Fruit fly (Drosophila melanogaster) whole organism, embryonic: ENCODE results near the gene CG17633.

Experiments
- Atf-2 ChIP-seq: fragments of 200-800 bp; sonication (Bioruptor generic); optimal IDR thresholded peaks from 2 replicates; lab custom pipeline; 2016; ENCODE audit warnings: missing biosample characterization, missing genetic modification characterization
- CG10654 ChIP-seq: fragments of 200-800 bp; sonication (Bioruptor generic); optimal IDR thresholded peaks from 2 replicates; lab custom pipeline; 2016; ENCODE audit warnings: missing biosample characterization, missing genetic modification characterization
- CG11504 ChIP-seq: fragments of 200-800 bp; sonication (Bioruptor generic); optimal IDR thresholded peaks from 3 replicates; lab custom pipeline; 2019; ENCODE audit warnings: missing biosample characterization, mild to moderate bottlenecking, missing genetic modification characterization, moderate library complexity
- CG12155 ChIP-seq: fragments of 200-800 bp; sonication (Bioruptor generic); optimal IDR thresholded peaks from 3 replicates; lab custom pipeline; 2016; ENCODE audit warnings: missing biosample characterization, missing genetic modification characterization
- CG1603 ChIP-seq: fragments of 200-800 bp; sonication (Bioruptor generic); optimal IDR thresholded peaks from 2 replicates; lab custom pipeline; 2019; ENCODE audit warnings: missing biosample characterization, mild to moderate bottlenecking, missing genetic modification characterization, moderate library complexity
- CG16779 ChIP-seq: fragments of 200-800 bp; sonication (Bioruptor generic); IDR thresholded peaks from 2 replicates; pipeline ENCODE4 v1.3.6; 2022; ENCODE audit warnings: missing biosample characterization, missing genetic modification characterization
- CG4404 ChIP-seq: fragments of 200-800 bp; sonication (Bioruptor generic); IDR thresholded peaks from 2 replicates; pipeline ENCODE4 v1.3.6; 2022; ENCODE audit warnings: missing biosample characterization, missing genetic modification characterization
- CG4424 ChIP-seq: fragments of 200-800 bp; sonication (Bioruptor generic); optimal IDR thresholded peaks from 3 replicates; lab custom pipeline; 2016; ENCODE audit warnings: missing biosample characterization, missing genetic modification characterization
- CG7987 ChIP-seq: fragments of 200-800 bp; sonication (Bioruptor generic); optimal IDR thresholded peaks from 2 replicates; lab custom pipeline; 2018; ENCODE audit warnings: missing biosample characterization, mild to moderate bottlenecking, missing genetic modification characterization, moderate library complexity
- CG8089 ChIP-seq: fragments of 200-800 bp; sonication (Bioruptor generic); optimal IDR thresholded peaks from 3 replicates; lab custom pipeline; 2016; ENCODE audit warnings: missing biosample characterization, missing genetic modification characterization
- CG8290 ChIP-seq, 3 experiments: fragments of 200-800 bp; sonication (Bioruptor generic); optimal IDR thresholded peaks; 2 replicates each; lab custom pipeline; 2016 to 2019; ENCODE audit warnings: missing biosample characterization in 3 of 3, missing genetic modification characterization in 3 of 3, mild to moderate bottlenecking in 2 of 3, moderate library complexity in 1 of 3
- CG8478 ChIP-seq: fragments of >200 bp; optimal IDR thresholded peaks from 2 replicates; lab custom pipeline; 2018
- CG9437 ChIP-seq: fragments of 200-800 bp; sonication (Bioruptor generic); optimal IDR thresholded peaks from 2 replicates; lab custom pipeline; 2018; ENCODE audit warnings: missing biosample characterization, mild to moderate bottlenecking, missing genetic modification characterization
- Dfd ChIP-seq, 2 experiments: fragments of >200 bp; optimal IDR thresholded peaks; 2 replicates each; lab custom pipeline; 2017; ENCODE audit warnings: missing biosample characterization in 2 of 2, missing genetic modification characterization in 2 of 2
- Doc3 ChIP-seq: fragments of 200-800 bp; sonication (Bioruptor generic); IDR thresholded peaks from 3 replicates; pipeline ENCODE4 v1.3.6; 2022; ENCODE audit warnings: missing biosample characterization, missing genetic modification characterization; ENCODE audit not compliant: partially characterized antibody
- Dp ChIP-seq: fragments of 200-800 bp; sonication (Bioruptor generic); optimal IDR thresholded peaks from 2 replicates; lab custom pipeline; 2018; ENCODE audit warnings: missing biosample characterization, mild to moderate bottlenecking, missing genetic modification characterization, moderate library complexity
- Ets65A ChIP-seq: fragments of 200-800 bp; sonication (Bioruptor generic); peaks from one replicate; lab custom pipeline; 2016; ENCODE audit warnings: missing biosample characterization, missing genetic modification characterization
- Max ChIP-seq: fragments of 200-800 bp; sonication (Bioruptor generic); optimal IDR thresholded peaks from 2 replicates; lab custom pipeline; 2016; ENCODE audit warnings: missing biosample characterization, mild to moderate bottlenecking, missing genetic modification characterization
- Poxn ChIP-seq: fragments of 200-800 bp; sonication (Bioruptor generic); IDR thresholded peaks from 2 replicates; pipeline ENCODE4 v1.3.6; 2022; ENCODE audit warnings: missing biosample characterization, missing genetic modification characterization
- Tbp ChIP-seq: fragments of >200 bp; optimal IDR thresholded peaks from 2 replicates; lab custom pipeline; 2018; ENCODE audit warnings: missing biosample characterization, missing genetic modification characterization
- bsh ChIP-seq, 2 experiments: fragments of 200-800 bp; sonication (Bioruptor generic); optimal IDR thresholded peaks; 2 replicates each; lab custom pipeline; 2017 to 2018; ENCODE audit warnings: mild to moderate bottlenecking in 2 of 2, missing biosample characterization in 2 of 2, missing genetic modification characterization in 2 of 2, moderate library complexity in 1 of 2
- cato ChIP-seq: fragments of 200-800 bp; sonication (Bioruptor generic); optimal IDR thresholded peaks from 2 replicates; lab custom pipeline; 2016; ENCODE audit warnings: missing biosample characterization, missing genetic modification characterization, borderline replicate concordance
- chm ChIP-seq: fragments of 200-800 bp; sonication (Bioruptor generic); IDR thresholded peaks from 2 replicates; pipeline ENCODE4 v1.3.6; 2022; ENCODE audit warnings: missing biosample characterization, missing genetic modification characterization
- da ChIP-seq: fragments of 200-800 bp; sonication (Bioruptor generic); optimal IDR thresholded peaks from 2 replicates; lab custom pipeline; 2016; ENCODE audit warnings: missing biosample characterization, missing genetic modification characterization
- dimm ChIP-seq: fragments of 200-800 bp; sonication (Bioruptor generic); IDR thresholded peaks from 2 replicates; pipeline ENCODE4 v1.3.6; 2022; ENCODE audit warnings: missing biosample characterization, missing genetic modification characterization
- dmrt99B ChIP-seq: fragments of 200-800 bp; sonication (Bioruptor generic); optimal IDR thresholded peaks from 2 replicates; lab custom pipeline; 2018; ENCODE audit warnings: missing biosample characterization, mild to moderate bottlenecking, missing genetic modification characterization, moderate library complexity
- en ChIP-seq: fragments of 200-800 bp; sonication (Bioruptor generic); optimal IDR thresholded peaks from 2 replicates; lab custom pipeline; 2016; ENCODE audit warnings: missing biosample characterization, missing genetic modification characterization
- fd3F ChIP-seq: fragments of 200-800 bp; sonication (Bioruptor generic); optimal IDR thresholded peaks from 2 replicates; lab custom pipeline; 2018; ENCODE audit warnings: missing biosample characterization, mild to moderate bottlenecking, missing genetic modification characterization, moderate library complexity
- gem ChIP-seq: fragments of 200-800 bp; sonication (Bioruptor generic); optimal IDR thresholded peaks from 2 replicates; lab custom pipeline; 2019; ENCODE audit warnings: missing biosample characterization, mild to moderate bottlenecking, missing genetic modification characterization, moderate library complexity
- hb ChIP-seq: fragments of 200-800 bp; sonication (Bioruptor generic); IDR thresholded peaks from 3 replicates; pipeline ENCODE4 v1.3.6; 2022; ENCODE audit warnings: missing biosample characterization, missing genetic modification characterization; ENCODE audit not compliant: partially characterized antibody
- jigr1 ChIP-seq: fragments of 200-800 bp; sonication (Bioruptor generic); IDR thresholded peaks from 3 replicates; pipeline ENCODE4 v1.3.6; 2022; ENCODE audit warnings: missing biosample characterization, missing genetic modification characterization
- luna ChIP-seq: fragments of 200-800 bp; sonication (Bioruptor generic); optimal IDR thresholded peaks from 2 replicates; lab custom pipeline; 2016; ENCODE audit warnings: missing biosample characterization, missing genetic modification characterization
- oc ChIP-seq: fragments of 200-800 bp; sonication (Bioruptor generic); optimal IDR thresholded peaks from 2 replicates; lab custom pipeline; 2018; ENCODE audit warnings: missing biosample characterization, mild to moderate bottlenecking, missing genetic modification characterization, moderate library complexity
- odd ChIP-seq: fragments of 200-800 bp; sonication (Bioruptor generic); optimal IDR thresholded peaks from 2 replicates; lab custom pipeline; 2017; ENCODE audit warnings: missing biosample characterization, mild to moderate bottlenecking, missing genetic modification characterization
- pan ChIP-seq, 4 experiments: fragments of >200 bp in 3 of 4; fragments of 200-800 bp in 1 of 4; sonication (Bioruptor generic) in 1 of 4; optimal IDR thresholded peaks in 3 of 4; IDR thresholded peaks in 1 of 4; 2 replicates each; pipeline versions ENCODE4 v1.3.6 to Lab custom; 2017 to 2022; ENCODE audit warnings: missing biosample characterization in 2 of 4, missing genetic modification characterization in 2 of 4, mixed read lengths in 1 of 4
- sc ChIP-seq, 3 experiments: fragments of >200 bp in 2 of 3; fragments of 200-800 bp in 1 of 3; sonication (Bioruptor generic) in 1 of 3; optimal IDR thresholded peaks; 2 replicates in 2 of 3; 3 replicates in 1 of 3; lab custom pipeline; 2017; ENCODE audit warnings: mild to moderate bottlenecking in 1 of 3, missing biosample characterization in 1 of 3, missing genetic modification characterization in 1 of 3, missing genetic modification reagents in 1 of 3
- sens ChIP-seq: fragments of 200-800 bp; sonication (Bioruptor generic); peaks from one replicate; lab custom pipeline; 2016; ENCODE audit warnings: missing biosample characterization, missing genetic modification characterization
- sisA ChIP-seq: fragments of 200-800 bp; sonication (Bioruptor generic); IDR thresholded peaks from 2 replicates; pipeline ENCODE4 v1.3.6; 2022; ENCODE audit warnings: missing biosample characterization, missing genetic modification characterization
- tgo ChIP-seq: fragments of 200-800 bp; sonication (Bioruptor generic); IDR thresholded peaks from 3 replicates; pipeline ENCODE4 v1.3.6; 2022; ENCODE audit warnings: missing biosample characterization, missing genetic modification characterization
- tll ChIP-seq, 2 experiments: fragments of 200-800 bp in 1 of 2; fragments of >200 bp in 1 of 2; sonication (Bioruptor generic) in 1 of 2; optimal IDR thresholded peaks; 2 replicates each; lab custom pipeline; 2017 to 2019; ENCODE audit warnings: missing biosample characterization in 2 of 2, missing genetic modification characterization in 2 of 2, mild to moderate bottlenecking in 1 of 2, moderate library complexity in 1 of 2
- tup ChIP-seq: fragments of 200-800 bp; sonication (Bioruptor generic); optimal IDR thresholded peaks from 2 replicates; lab custom pipeline; 2016; ENCODE audit warnings: missing biosample characterization, mild to moderate bottlenecking, missing genetic modification characterization, moderate library complexity
- yki ChIP-seq: fragments of >200 bp; optimal IDR thresholded peaks from 3 replicates; lab custom pipeline; 2018

The CG17633 gene

DNA sequence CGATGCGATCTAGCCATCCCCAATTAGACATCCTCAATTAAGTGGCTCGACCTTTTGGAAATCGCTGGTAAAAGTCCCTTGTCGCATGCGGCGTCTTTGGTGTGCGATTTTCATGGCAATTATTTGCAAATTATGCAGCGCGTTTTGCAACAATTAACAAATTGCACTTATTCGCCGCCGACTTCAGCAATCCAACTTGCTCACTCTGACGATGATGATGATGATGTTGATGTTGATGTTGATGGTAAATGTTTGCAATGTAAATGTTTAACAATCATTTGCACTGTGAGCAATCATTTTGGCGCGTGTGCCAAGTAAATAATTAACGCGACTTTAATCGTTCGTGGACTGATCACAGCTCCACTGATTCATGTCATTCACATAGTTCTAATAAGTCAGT lies 34.7 kb upstream of the CG17633 start:
- no peak for TF ChIP-seq CG8478 (lab: Kevin White, UChicago)
- no peak for TF ChIP-seq Atf-2 (GFP tag; lab: Kevin White, UChicago)
- TF ChIP-seq hb, result 0 out of 3 replicates have a peak, but pooled peaks have one; percentile 34
- no peak for TF ChIP-seq Tbp (GFP tag; lab: Kevin White, UChicago)
- no peak for TF ChIP-seq CG12155 (GFP tag; lab: Kevin White, UChicago)
- TF ChIP-seq oc (tag; lab: Kevin White, UChicago), result no peak
- TF ChIP-seq CG8290 (GFP tag; optimal IDR thresholded peaks at IDR 0.05; lab: Kevin White, UChicago), result no peak
- TF ChIP-seq CG8290 (tag; optimal IDR thresholded peaks at IDR 0.05; lab: Kevin White, UChicago), result peak in 1 of 2 experiments; percentile 22
- no peak for TF ChIP-seq tgo (GFP tag; lab: Robert Waterston, UW)
- no peak for TF ChIP-seq en (GFP tag; lab: Kevin White, UChicago)
- no peak for TF ChIP-seq chm (GFP tag; lab: Robert Waterston, UW)
- TF ChIP-seq jigr1 (GFP tag; lab: Robert Waterston, UW), result no peak
- TF ChIP-seq gem (tag; lab: Kevin White, UChicago), result peak; percentile 22
- no peak for TF ChIP-seq Poxn (GFP tag; lab: Robert Waterston, UW)
- no peak for TF ChIP-seq fd3F (GFP tag; lab: Kevin White, UChicago)
- peak; percentile 21 for TF ChIP-seq CG1603 (tag; lab: Kevin White, UChicago)
- no peak for TF ChIP-seq dimm
- TF ChIP-seq CG9437, result no peak
- no peak for TF ChIP-seq CG10654
- no peak for TF ChIP-seq odd
- no peak for TF ChIP-seq sisA (GFP tag; lab: Robert Waterston, UW)
- TF ChIP-seq CG11504 (tag; lab: Kevin White, UChicago), result no peak
- TF ChIP-seq luna (GFP tag; lab: Kevin White, UChicago), result no peak
- no peak for TF ChIP-seq Dp
- no peak for TF ChIP-seq Dfd (GFP tag; optimal IDR thresholded peaks at IDR 0.05; lab: Kevin White, UChicago)
- TF ChIP-seq tup, result no peak
- TF ChIP-seq Ets65A, result peak; percentile 59
- TF ChIP-seq tll (GFP tag; optimal IDR thresholded peaks at IDR 0.05; lab: Kevin White, UChicago), result no peak
- TF ChIP-seq sc (optimal IDR thresholded peaks at IDR 0.05; lab: Kevin White, UChicago), result no peak
- TF ChIP-seq sc (GFP tag; optimal IDR thresholded peaks at IDR 0.05; lab: Kevin White, UChicago), result no peak
- no peak for TF ChIP-seq cato
- TF ChIP-seq CG16779, result no peak
- no peak for TF ChIP-seq da (GFP tag; lab: Kevin White, UChicago)
- TF ChIP-seq Doc3, result no peak
- TF ChIP-seq pan (optimal IDR thresholded peaks at IDR 0.05; lab: Kevin White, UChicago), result no peak
- peak in 1 of 2 experiments; percentile 19 for TF ChIP-seq pan (GFP tag; optimal IDR thresholded peaks at IDR 0.05 in 1 of 2, IDR thresholded peaks at IDR 0.05 in 1 of 2)
- no peak for TF ChIP-seq yki
- no peak for TF ChIP-seq CG4424
- TF ChIP-seq CG7987 (GFP tag; lab: Kevin White, UChicago), result no peak
- no peak for TF ChIP-seq Max (GFP tag; lab: Kevin White, UChicago)
- TF ChIP-seq CG4404 (GFP tag; lab: Robert Waterston, UW), result no peak
- TF ChIP-seq bsh (GFP tag; optimal IDR thresholded peaks at IDR 0.05; lab: Kevin White, UChicago), result no peak
- TF ChIP-seq dmrt99B (tag; lab: Kevin White, UChicago), result peak; percentile 17
- TF ChIP-seq sens, result peak; percentile 31
- TF ChIP-seq CG8089 (GFP tag; lab: Kevin White, UChicago), result no peak
